Worm (Caenorhabditis elegans): ENCODE results near the gene C32D5.8.

DNA sequence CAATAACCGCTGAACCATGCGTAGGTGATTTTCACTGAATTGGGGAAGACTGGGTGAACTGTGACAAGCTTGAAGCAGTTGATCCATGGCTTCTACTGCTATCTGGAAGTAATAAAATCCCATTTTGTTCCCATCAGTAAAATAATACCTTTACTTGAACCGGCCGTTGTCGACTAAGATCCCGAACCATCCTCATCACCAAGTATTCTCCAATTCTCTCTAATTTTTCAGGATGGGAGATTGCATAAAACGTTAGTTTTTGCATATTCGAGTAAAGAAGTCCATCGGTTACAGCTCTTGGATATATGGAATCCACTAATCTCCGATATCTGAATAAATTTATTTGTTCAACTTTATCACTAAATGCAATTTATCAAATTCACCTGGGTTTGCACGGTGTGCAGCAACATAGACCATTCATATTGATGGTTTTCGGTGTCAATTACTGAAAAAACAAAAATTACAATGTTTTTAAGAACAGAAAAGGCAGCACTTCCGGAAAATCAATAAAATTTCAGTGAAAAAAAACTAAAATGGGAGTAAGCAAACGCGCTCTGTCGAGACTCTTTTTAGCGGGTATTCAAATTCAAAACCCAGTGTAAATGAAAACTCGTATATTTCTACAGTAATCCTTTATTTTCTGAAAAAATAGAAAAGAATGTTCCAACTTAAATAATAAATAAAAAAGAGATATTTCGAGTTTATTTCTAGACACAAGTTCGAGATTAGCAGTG, 24.9 kb downstream of the C32D5.8 start, which contains the start of gene efr-3:
- no peak for TF ChIP-seq elt-3 (tag; optimal IDR thresholded peaks at IDR 0.05)
- TF ChIP-seq nhr-237 (tag; optimal IDR thresholded peaks at IDR 0.05), result no peak
- no peak for TF ChIP-seq zag-1 (tag; optimal IDR thresholded peaks at IDR 0.05)
- TF ChIP-seq lin-13 (GFP tag; optimal IDR thresholded peaks at IDR 0.05), result peak; percentile 46
- peak; percentile 56 for TF ChIP-seq crh-2 (tag; optimal IDR thresholded peaks at IDR 0.05)
- TF ChIP-seq mbf-1 (tag; optimal IDR thresholded peaks at IDR 0.05), result no peak
- peak; percentile 86 for TF ChIP-seq unc-55 (GFP tag; optimal IDR thresholded peaks at IDR 0.05)
- TF ChIP-seq ama-1 (optimal IDR thresholded peaks at IDR 0.05), result no peak
- no peak for TF ChIP-seq ztf-11 (tag; optimal IDR thresholded peaks at IDR 0.05)
- no peak for TF ChIP-seq R02D3.7 (tag; optimal IDR thresholded peaks at IDR 0.05)
